Fruit fly (Drosophila melanogaster) whole organism: ENCODE results near the gene ClpP.

Experiments
- CG8478 ChIP-seq: fragments of >200 bp; optimal IDR thresholded peaks from 2 replicates; lab custom pipeline; 2018; ENCODE audit warnings: inconsistent platforms
- EcR ChIP-seq, 2 experiments: fragments of >200 bp; optimal IDR thresholded peaks; 2 replicates each; lab custom pipeline; 2017; ENCODE audit warnings: missing biosample characterization in 2 of 2, missing genetic modification characterization in 2 of 2, missing genetic modification reagents in 2 of 2
- psq ChIP-seq: fragments of >200 bp; optimal IDR thresholded peaks from 2 replicates; lab custom pipeline; 2017
- usp ChIP-seq: fragments of >200 bp; optimal IDR thresholded peaks from 2 replicates; lab custom pipeline; 2017; ENCODE audit warnings: missing biosample characterization, missing genetic modification characterization, mixed read lengths

DNA sequence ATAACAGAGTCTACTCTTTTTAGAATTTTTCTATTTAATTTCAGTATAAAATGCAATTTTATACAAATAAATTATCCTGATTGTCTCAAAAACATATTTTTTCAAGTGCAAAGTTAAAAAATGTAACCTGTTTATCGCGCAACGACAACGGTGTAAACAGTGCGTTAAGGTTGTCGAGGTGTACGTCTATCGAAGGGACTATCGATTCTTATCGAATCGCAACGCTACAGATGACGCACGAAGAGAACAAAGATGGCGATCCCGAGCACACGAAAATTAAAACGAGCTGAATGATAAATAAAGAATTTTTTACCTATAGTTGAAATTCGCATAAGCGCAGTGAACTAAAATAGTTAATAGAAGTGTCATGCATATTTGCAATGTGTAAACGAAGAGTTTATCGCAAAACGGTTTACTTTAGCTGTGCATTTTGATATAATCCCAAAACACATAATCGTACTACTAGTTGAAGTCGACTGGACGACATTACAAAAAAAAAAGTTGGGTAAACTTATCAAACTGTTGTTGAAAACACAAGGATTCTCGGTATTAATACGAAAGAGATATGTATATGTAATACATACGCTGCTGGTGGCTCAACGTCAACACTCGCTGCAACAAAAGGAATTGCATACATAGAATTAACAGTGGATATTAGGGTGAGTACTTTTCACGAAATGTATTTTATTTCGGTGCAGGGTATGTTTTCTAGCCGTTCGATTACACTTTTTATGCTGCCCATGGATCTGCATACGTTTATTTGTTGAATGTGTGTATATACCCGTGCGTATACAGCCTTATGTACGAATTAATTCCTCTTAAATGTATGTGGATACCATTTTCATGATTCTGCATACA, 31.5 kb downstream of the ClpP start, which contains the start of gene da:
- TF ChIP-seq CG8478 (lab: Kevin White, UChicago) (no peak), psq (lab: Kevin White, UChicago) (no peak), usp (GFP tag; lab: Kevin White, UChicago) (no peak), EcR (GFP tag; optimal IDR thresholded peaks at IDR 0.05; lab: Kevin White, UChicago) (no peak)
